Worm (Caenorhabditis elegans): ENCODE data around the gene clc-29.

DNA sequence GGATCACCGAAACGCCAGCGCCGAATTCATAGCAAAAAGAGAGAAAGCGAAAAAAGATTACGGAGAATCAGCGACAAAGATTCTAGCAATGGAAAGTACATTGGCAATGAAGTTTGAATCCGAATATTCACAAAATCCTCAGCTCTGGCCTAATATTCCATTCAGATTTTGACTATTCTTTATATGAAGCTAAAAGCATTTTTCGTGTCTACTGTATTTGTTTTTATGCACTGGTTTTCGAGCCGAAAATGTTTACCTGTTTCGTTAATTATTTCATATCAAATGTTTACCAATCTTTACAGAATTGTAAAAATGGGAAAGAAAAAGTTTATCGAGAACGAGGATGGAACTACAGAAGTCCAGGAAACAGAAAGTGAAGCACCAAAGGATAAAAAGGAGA, 39.5 kb downstream of the clc-29 start, which contains the start of gene F10E9.4:
- TF ChIP-seq ztf-4 (tag; optimal IDR thresholded peaks at IDR 0.05) (no peak), nhr-11 (tag; optimal IDR thresholded peaks at IDR 0.05) (no peak), nhr-76 (tag; optimal IDR thresholded peaks at IDR 0.05) (no peak), fkh-10 (GFP tag; optimal IDR thresholded peaks at IDR 0.05) (no peak), unc-62 (GFP tag; optimal IDR thresholded peaks at IDR 0.05) (no peak), R02D3.7 (tag; optimal IDR thresholded peaks at IDR 0.05) (no peak)

Measured in whole organism, L3 larva.